Fruit fly (Drosophila melanogaster) whole organism, embryonic: ENCODE results near the gene ND-B14.5AL.
A peak's percentile ranks its signal among the peaks of the same experiment; 100 is the strongest.

Experiments
- Abd-B ChIP-seq: fragments of 200-800 bp; sonication (Bioruptor generic); optimal IDR thresholded peaks from 2 replicates; lab custom pipeline; 2018; ENCODE audit warnings: missing biosample characterization, mild to moderate bottlenecking, missing genetic modification characterization, moderate library complexity
- Adf1 ChIP-seq: fragments of 200-800 bp; sonication (Bioruptor generic); IDR thresholded peaks from 2 replicates; pipeline ENCODE4 v1.3.6; 2022; ENCODE audit warnings: missing biosample characterization, missing genetic modification characterization
- Bdp1 ChIP-seq: fragments of 200-800 bp; sonication (Bioruptor generic); optimal IDR thresholded peaks from 3 replicates; lab custom pipeline; 2016; ENCODE audit warnings: missing biosample characterization, missing genetic modification characterization
- Bgb ChIP-seq: fragments of 200-800 bp; sonication (Bioruptor generic); IDR thresholded peaks from 2 replicates; pipeline ENCODE4 v1.3.6; 2022; ENCODE audit warnings: missing biosample characterization, missing genetic modification characterization; ENCODE audit not compliant: partially characterized antibody
- CG10267 ChIP-seq: fragments of 200-800 bp; sonication (Bioruptor generic); optimal IDR thresholded peaks from 2 replicates; lab custom pipeline; 2018; ENCODE audit warnings: missing biosample characterization, mild to moderate bottlenecking, missing genetic modification characterization, moderate library complexity
- CG10565 ChIP-seq: fragments of 200-800 bp; sonication (Bioruptor generic); optimal IDR thresholded peaks from 3 replicates; lab custom pipeline; 2016; ENCODE audit warnings: missing biosample characterization, mild to moderate bottlenecking, missing genetic modification characterization
- CG10959 ChIP-seq: fragments of 200-800 bp; sonication (Bioruptor generic); IDR thresholded peaks from 2 replicates; pipeline ENCODE4 v1.3.6; 2022; ENCODE audit warnings: missing biosample characterization, missing genetic modification characterization
- CG1233 ChIP-seq: fragments of 200-800 bp; sonication (Bioruptor generic); optimal IDR thresholded peaks from 4 replicates; lab custom pipeline; 2018; ENCODE audit warnings: missing biosample characterization, mild to moderate bottlenecking, missing genetic modification characterization
- CG1647 ChIP-seq: fragments of 200-800 bp; sonication (Bioruptor generic); optimal IDR thresholded peaks from 3 replicates; lab custom pipeline; 2016; ENCODE audit warnings: missing biosample characterization, missing genetic modification characterization
- CG17802 ChIP-seq: fragments of 200-800 bp; sonication (Bioruptor generic); optimal IDR thresholded peaks from 2 replicates; lab custom pipeline; 2018; ENCODE audit warnings: missing biosample characterization, mild to moderate bottlenecking, missing genetic modification characterization, moderate library complexity
- CG2199 ChIP-seq: fragments of 200-800 bp; sonication (Bioruptor generic); IDR thresholded peaks from 3 replicates; pipeline ENCODE4 v1.3.6; 2022; ENCODE audit warnings: missing biosample characterization, missing genetic modification characterization
- CG3847 ChIP-seq: fragments of 200-800 bp; sonication (Bioruptor generic); IDR thresholded peaks from 2 replicates; pipeline ENCODE4 v1.3.6; 2022; ENCODE audit warnings: missing biosample characterization, missing genetic modification characterization
- CG4730 ChIP-seq: fragments of 200-800 bp; sonication (Bioruptor generic); IDR thresholded peaks from 2 replicates; pipeline ENCODE4 v1.3.6; 2022; ENCODE audit warnings: missing biosample characterization, missing genetic modification characterization
- CG5180 ChIP-seq: fragments of 200-800 bp; sonication (Bioruptor generic); optimal IDR thresholded peaks from 3 replicates; lab custom pipeline; 2017; ENCODE audit warnings: missing biosample characterization, missing genetic modification characterization, mild to moderate bottlenecking, moderate library complexity, missing genetic modification reagents
- CG8944 ChIP-seq: fragments of 200-800 bp; sonication (Bioruptor generic); optimal IDR thresholded peaks from 3 replicates; lab custom pipeline; 2016; ENCODE audit warnings: missing biosample characterization, missing genetic modification characterization
- Deaf1 ChIP-seq: fragments of 200-800 bp; optimal IDR thresholded peaks from 3 replicates; lab custom pipeline; 2019; ENCODE audit warnings: missing biosample characterization, mild to moderate bottlenecking, missing genetic modification characterization, moderate library complexity
- Dip2 ChIP-seq: fragments of 200-800 bp; sonication (Bioruptor generic); IDR thresholded peaks from 2 replicates; pipeline ENCODE4 v1.3.6; 2022; ENCODE audit warnings: missing biosample characterization, missing genetic modification characterization
- Doc3 ChIP-seq: fragments of 200-800 bp; sonication (Bioruptor generic); IDR thresholded peaks from 3 replicates; pipeline ENCODE4 v1.3.6; 2022; ENCODE audit warnings: missing biosample characterization, missing genetic modification characterization; ENCODE audit not compliant: partially characterized antibody
- E2f1 ChIP-seq: fragments of 200-800 bp; sonication (Bioruptor generic); IDR thresholded peaks from 2 replicates; pipeline ENCODE4 v1.3.6; 2022; ENCODE audit warnings: missing biosample characterization, missing genetic modification characterization
- ERR ChIP-seq: fragments of 200-800 bp; sonication (Bioruptor generic); optimal IDR thresholded peaks from 2 replicates; lab custom pipeline; 2016; ENCODE audit warnings: missing biosample characterization, missing genetic modification characterization
- Ets65A ChIP-seq: fragments of 200-800 bp; sonication (Bioruptor generic); peaks from one replicate; lab custom pipeline; 2016; ENCODE audit warnings: missing biosample characterization, missing genetic modification characterization
- Fer1 ChIP-seq: fragments of 200-800 bp; sonication (Bioruptor generic); optimal IDR thresholded peaks from 2 replicates; lab custom pipeline; 2017; ENCODE audit warnings: missing biosample characterization, mild to moderate bottlenecking, missing genetic modification characterization
- H15 ChIP-seq: fragments of 200-800 bp; sonication (Bioruptor generic); IDR thresholded peaks from 3 replicates; pipeline ENCODE4 v1.3.6; 2022; ENCODE audit warnings: missing biosample characterization, missing genetic modification characterization
- Hey ChIP-seq: fragments of 200-800 bp; sonication (Bioruptor generic); optimal IDR thresholded peaks from 3 replicates; lab custom pipeline; 2018; ENCODE audit warnings: missing biosample characterization, mild to moderate bottlenecking, missing genetic modification characterization
- Lim3 ChIP-seq: fragments of 200-800 bp; sonication (Bioruptor generic); IDR thresholded peaks from 2 replicates; pipeline ENCODE4 v1.3.6; 2022; ENCODE audit warnings: missing biosample characterization, missing genetic modification characterization
- Myb ChIP-seq: fragments of 200-800 bp; sonication (Bioruptor generic); optimal IDR thresholded peaks from 2 replicates; lab custom pipeline; 2016; ENCODE audit warnings: missing biosample characterization, missing genetic modification characterization
- Nf-YC ChIP-seq: fragments of 200-800 bp; optimal IDR thresholded peaks from 3 replicates; lab custom pipeline; 2019; ENCODE audit warnings: missing biosample characterization, mild to moderate bottlenecking, missing genetic modification characterization, moderate library complexity
- Stat92E ChIP-seq, 3 experiments: fragments of >200 bp in 2 of 3; fragments of 200-800 bp in 1 of 3; sonication (Bioruptor generic) in 1 of 3; optimal IDR thresholded peaks; 2 replicates each; lab custom pipeline; 2017 to 2019; ENCODE audit warnings: missing biosample characterization in 3 of 3, missing genetic modification characterization in 3 of 3, mild to moderate bottlenecking in 1 of 3, moderate library complexity in 1 of 3
- Tbp ChIP-seq: fragments of >200 bp; optimal IDR thresholded peaks from 2 replicates; lab custom pipeline; 2018; ENCODE audit warnings: missing biosample characterization, missing genetic modification characterization
- Trl ChIP-seq, 3 experiments: fragments of >200 bp in 2 of 3; fragments of 200-800 bp in 1 of 3; sonication (Bioruptor generic) in 1 of 3; optimal IDR thresholded peaks; 2 replicates in 1 of 3; 3 replicates in 2 of 3; lab custom pipeline; 2016 to 2017; ENCODE audit warnings: missing biosample characterization in 1 of 3, missing genetic modification characterization in 1 of 3
- ab ChIP-seq: fragments of 200-800 bp; sonication (Bioruptor generic); optimal IDR thresholded peaks from 2 replicates; lab custom pipeline; 2016; ENCODE audit warnings: missing biosample characterization, missing genetic modification characterization
- dmrt99B ChIP-seq: fragments of 200-800 bp; sonication (Bioruptor generic); optimal IDR thresholded peaks from 2 replicates; lab custom pipeline; 2018; ENCODE audit warnings: missing biosample characterization, mild to moderate bottlenecking, missing genetic modification characterization, moderate library complexity
- fu2 ChIP-seq: fragments of 200-800 bp; sonication (Bioruptor generic); optimal IDR thresholded peaks from 2 replicates; lab custom pipeline; 2016; ENCODE audit warnings: missing biosample characterization, missing genetic modification characterization
- grau ChIP-seq: fragments of 200-800 bp; optimal IDR thresholded peaks from 3 replicates; lab custom pipeline; 2019; ENCODE audit warnings: missing biosample characterization, mild to moderate bottlenecking, missing genetic modification characterization, moderate library complexity
- grn ChIP-seq: fragments of 200-800 bp; sonication (Bioruptor generic); optimal IDR thresholded peaks from 3 replicates; lab custom pipeline; 2017; ENCODE audit warnings: missing biosample characterization, missing genetic modification characterization
- kay ChIP-seq: fragments of 200-800 bp; sonication (Bioruptor generic); optimal IDR thresholded peaks from 2 replicates; lab custom pipeline; 2016; ENCODE audit warnings: missing biosample characterization, missing genetic modification characterization
- lbe ChIP-seq: fragments of 200-800 bp; sonication (Bioruptor generic); optimal IDR thresholded peaks from 2 replicates; lab custom pipeline; 2016; ENCODE audit warnings: missing biosample characterization, mild to moderate bottlenecking, missing genetic modification characterization
- oc ChIP-seq: fragments of 200-800 bp; sonication (Bioruptor generic); optimal IDR thresholded peaks from 2 replicates; lab custom pipeline; 2018; ENCODE audit warnings: missing biosample characterization, mild to moderate bottlenecking, missing genetic modification characterization, moderate library complexity
- pros ChIP-seq: fragments of 200-800 bp; sonication (Bioruptor generic); optimal IDR thresholded peaks from 3 replicates; lab custom pipeline; 2019; ENCODE audit warnings: missing biosample characterization, mild to moderate bottlenecking, missing genetic modification characterization, moderate library complexity
- schlank ChIP-seq: fragments of 200-800 bp; sonication (Bioruptor generic); optimal IDR thresholded peaks from 2 replicates; lab custom pipeline; 2018; ENCODE audit warnings: missing biosample characterization, mild to moderate bottlenecking, missing genetic modification characterization
- scrt ChIP-seq: fragments of 200-800 bp; sonication (Bioruptor generic); optimal IDR thresholded peaks from 2 replicates; lab custom pipeline; 2018; ENCODE audit warnings: missing biosample characterization, mild to moderate bottlenecking, missing genetic modification characterization, moderate library complexity
- so ChIP-seq: fragments of 200-800 bp; sonication (Bioruptor generic); IDR thresholded peaks from 3 replicates; pipeline ENCODE4 v1.3.6; 2022; ENCODE audit warnings: missing biosample characterization, missing genetic modification characterization
- tup ChIP-seq: fragments of 200-800 bp; sonication (Bioruptor generic); optimal IDR thresholded peaks from 2 replicates; lab custom pipeline; 2016; ENCODE audit warnings: missing biosample characterization, mild to moderate bottlenecking, missing genetic modification characterization, moderate library complexity

ND-B14.5AL gene

DNA sequence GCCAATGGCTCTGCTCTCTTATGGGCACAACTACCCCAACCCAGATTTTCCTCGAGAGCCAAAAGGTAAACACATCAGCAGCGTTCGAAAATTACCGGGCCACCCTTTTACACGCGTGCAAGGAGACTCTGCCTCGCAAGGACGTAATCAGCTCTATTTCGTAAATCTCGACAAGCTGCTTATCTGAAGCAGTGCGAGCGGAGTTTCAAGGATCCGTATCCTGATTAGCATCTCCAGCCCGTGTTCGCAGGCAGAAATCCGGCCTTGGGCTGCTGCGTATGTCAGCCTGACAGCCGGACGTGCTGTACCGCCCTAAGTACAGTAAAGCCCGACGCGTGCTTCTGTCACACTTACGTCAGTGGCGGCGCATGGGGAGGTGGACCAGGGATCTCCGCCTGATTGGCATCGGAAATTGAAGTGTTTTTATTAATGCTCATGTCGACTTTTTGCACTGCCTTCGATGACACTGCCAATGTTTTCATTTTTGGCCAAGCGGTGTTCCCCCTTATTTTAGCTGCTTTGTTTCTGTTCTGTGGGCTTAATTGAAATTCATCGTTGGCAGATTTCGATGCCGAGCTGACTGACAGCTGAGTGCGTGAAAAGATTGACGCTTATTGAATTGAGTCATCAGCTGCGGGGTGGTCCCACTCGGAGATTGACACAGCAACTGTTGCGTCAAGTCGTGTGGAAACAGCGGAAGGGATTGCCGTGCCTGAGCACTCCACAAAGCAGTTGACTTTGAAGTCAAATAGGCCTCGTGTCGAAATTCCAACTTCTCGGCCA lies at the start of gene ND-B14.5AL:
Gene ND-B14.5AL (plus strand): TSS at position 733 of the 783 bp plus-strand sequence.
- TF ChIP-seq oc (peak; percentile 81), Ets65A (GFP tag; lab: Kevin White, UChicago) (peak; percentile 40), CG10959 (GFP tag; lab: Robert Waterston, UW) (no peak), pros (peak; percentile 30), CG5180 (no peak), tup (no peak), grau (tag; lab: Kevin White, UChicago) (peak; percentile 28), ERR (GFP tag; lab: Kevin White, UChicago) (no peak), Hey (tag; lab: Kevin White, UChicago) (peak; percentile 93), grn (GFP tag; lab: Kevin White, UChicago) (peak; percentile 72), Stat92E (GFP tag; optimal IDR thresholded peaks at IDR 0.05; lab: Kevin White, UChicago) (no peak), Dip2 (GFP tag; lab: Robert Waterston, UW) (no peak), H15 (GFP tag; lab: Robert Waterston, UW) (0 out of 3 replicates have a peak, but pooled peaks have one; percentile 14)

DNA sequence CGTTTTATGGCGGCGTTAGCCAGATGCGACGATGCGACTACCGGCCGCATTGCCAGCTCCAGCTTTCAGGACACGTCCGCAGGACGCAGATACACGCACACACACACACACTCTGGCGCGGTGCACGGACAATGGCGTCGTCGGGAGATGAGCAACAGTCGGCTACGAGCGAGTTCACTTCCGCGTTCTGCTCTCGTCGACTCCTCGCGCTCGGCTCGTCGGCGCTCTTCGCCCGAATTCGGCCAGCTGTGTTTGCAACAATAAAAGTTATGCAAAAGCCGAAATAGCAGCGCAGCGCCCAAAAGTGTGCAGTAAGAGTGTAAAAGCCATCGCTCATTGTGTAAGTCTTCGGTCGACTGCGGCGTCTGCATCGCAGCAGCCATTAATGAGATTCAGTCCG lies 34.5 kb upstream of the ND-B14.5AL start:
- TF ChIP-seq Doc3 (GFP tag; lab: Robert Waterston, UW): no peak
- no peak for TF ChIP-seq CG8944 (GFP tag; lab: Kevin White, UChicago)
- no peak for TF ChIP-seq lbe (GFP tag; lab: Kevin White, UChicago)
- no peak for TF ChIP-seq so (GFP tag; lab: Robert Waterston, UW)
- TF ChIP-seq Myb (GFP tag; lab: Kevin White, UChicago): no peak
- TF ChIP-seq CG17802 (tag; lab: Kevin White, UChicago): no peak
- 0 out of 2 replicates have a peak, but pooled peaks have one; percentile 6 for TF ChIP-seq CG3847 (GFP tag; lab: Robert Waterston, UW)
- TF ChIP-seq Adf1 (GFP tag; lab: Robert Waterston, UW): peak; percentile 46; the same call in 1 of the 2 replicates
- TF ChIP-seq CG4730 (GFP tag; lab: Robert Waterston, UW): no peak
- TF ChIP-seq Trl (optimal IDR thresholded peaks at IDR 0.05; lab: Kevin White, UChicago): no peak
- no peak for TF ChIP-seq Trl (GFP tag; optimal IDR thresholded peaks at IDR 0.05; lab: Kevin White, UChicago)
- TF ChIP-seq fu2 (GFP tag; lab: Kevin White, UChicago): no peak
- no peak for TF ChIP-seq kay (GFP tag; lab: Kevin White, UChicago)
- no peak for TF ChIP-seq CG1647 (GFP tag; lab: Kevin White, UChicago)
- no peak for TF ChIP-seq CG2199
- no peak for TF ChIP-seq Tbp
- TF ChIP-seq ab (GFP tag; lab: Kevin White, UChicago): no peak
- no peak for TF ChIP-seq CG5180
- no peak for TF ChIP-seq dmrt99B (tag; lab: Kevin White, UChicago)
- no peak for TF ChIP-seq CG1233 (GFP tag; lab: Kevin White, UChicago)
- TF ChIP-seq CG10565 (GFP tag; lab: Kevin White, UChicago): no peak
- no peak for TF ChIP-seq schlank
- no peak for TF ChIP-seq Fer1 (GFP tag; lab: Kevin White, UChicago)
- TF ChIP-seq E2f1 (GFP tag; lab: Robert Waterston, UW): no peak
- TF ChIP-seq CG10267 (tag; lab: Kevin White, UChicago): no peak
- peak; percentile 53 for TF ChIP-seq scrt (GFP tag; lab: Kevin White, UChicago)
- no peak for TF ChIP-seq Nf-YC (tag; lab: Kevin White, UChicago)
- TF ChIP-seq Bgb: no peak
- no peak for TF ChIP-seq Bdp1 (GFP tag; lab: Kevin White, UChicago)
- no peak for TF ChIP-seq Abd-B (GFP tag; lab: Kevin White, UChicago)
- peak; percentile 87 for TF ChIP-seq Deaf1 (tag; lab: Kevin White, UChicago)
- no peak for TF ChIP-seq Lim3 (GFP tag; lab: Robert Waterston, UW)
- TF ChIP-seq, all 482 proteins: peak for 4
